Worm (Caenorhabditis elegans) whole organism, early embryonic: ENCODE measurements around the gene smg-8.

Experiments used
- B0310.2 ChIP-seq: sonication (generic microtip); optimal IDR thresholded peaks from 2 replicates; lab custom pipeline; 2016; ENCODE audit warnings: mild to moderate bottlenecking, missing genetic modification characterization, missing compliant biosample characterization
- F13C5.2 ChIP-seq: sonication (generic microtip); optimal IDR thresholded peaks from 2 replicates; lab custom pipeline; 2017; ENCODE audit warnings: mild to moderate bottlenecking, missing genetic modification characterization, inconsistent platforms, missing compliant biosample characterization
- aly-1 ChIP-seq: sonication (generic microtip); optimal IDR thresholded peaks from 2 replicates; lab custom pipeline; 2016; ENCODE audit warnings: missing genetic modification characterization, missing compliant biosample characterization
- ama-1 ChIP-seq: fragments of 150-350 bp; optimal IDR thresholded peaks from 2 replicates; lab custom pipeline; 2014
- ceh-13 ChIP-seq: fragments of 200-800 bp; sonication (Bioruptor generic); optimal IDR thresholded peaks from 2 replicates; lab custom pipeline; 2018; ENCODE audit warnings: mild to moderate bottlenecking, missing genetic modification characterization, missing compliant biosample characterization
- ceh-36 ChIP-seq: sonication (generic microtip); optimal IDR thresholded peaks from 2 replicates; lab custom pipeline; 2016; ENCODE audit warnings: missing genetic modification characterization, inconsistent platforms, missing compliant biosample characterization
- ets-7 ChIP-seq: sonication (generic microtip); optimal IDR thresholded peaks from 2 replicates; lab custom pipeline; 2016; ENCODE audit warnings: missing genotype, missing genetic modification characterization, missing compliant biosample characterization
- flt-1 ChIP-seq: fragments of 200-800 bp; sonication (Bioruptor generic); IDR thresholded peaks from 2 replicates; pipeline ENCODE4 v1.3.6; 2022; ENCODE audit warnings: missing genetic modification characterization, missing compliant biosample characterization
- hmbx-1 ChIP-seq: sonication (generic microtip); optimal IDR thresholded peaks from 2 replicates; lab custom pipeline; 2016; ENCODE audit warnings: mild to moderate bottlenecking, missing genetic modification characterization, missing compliant biosample characterization
- hmg-4 ChIP-seq: fragments of 200-800 bp; sonication (Bioruptor generic); optimal IDR thresholded peaks from 2 replicates; lab custom pipeline; 2018; ENCODE audit warnings: mild to moderate bottlenecking, missing genetic modification characterization, missing compliant biosample characterization
- hnd-1 ChIP-seq: sonication (generic microtip); optimal IDR thresholded peaks from 2 replicates; lab custom pipeline; 2016; ENCODE audit warnings: missing genetic modification characterization, missing compliant biosample characterization
- pes-1 ChIP-seq: fragments of 200-800 bp; sonication (Bioruptor generic); IDR thresholded peaks from 2 replicates; pipeline ENCODE4 v1.3.6; 2022; ENCODE audit warnings: missing genetic modification reagents, missing genetic modification characterization, missing compliant biosample characterization
- scrt-1 ChIP-seq: fragments of 200-800 bp; sonication (Bioruptor generic); IDR thresholded peaks from 2 replicates; pipeline ENCODE4 v1.3.6; 2022; ENCODE audit warnings: missing genetic modification characterization, missing compliant biosample characterization
- sea-1 ChIP-seq: fragments of 200-800 bp; sonication (Bioruptor generic); conservative IDR thresholded peaks from 2 replicates; pipeline ENCODE4 v1.3.6; 2022; ENCODE audit warnings: missing genetic modification characterization, missing compliant biosample characterization
- tbx-11 ChIP-seq: fragments of 200-800 bp; sonication (Bioruptor generic); IDR thresholded peaks from 2 replicates; pipeline ENCODE4 v1.3.6; 2022; ENCODE audit warnings: missing genetic modification characterization, missing compliant biosample characterization
- tbx-37 ChIP-seq: fragments of 200-800 bp; sonication (Bioruptor generic); conservative IDR thresholded peaks from 2 replicates; pipeline ENCODE4 v1.3.6; 2022; ENCODE audit warnings: missing genetic modification reagents, missing genetic modification characterization, missing compliant biosample characterization
- tra-4 ChIP-seq: sonication (generic microtip); optimal IDR thresholded peaks from 2 replicates; lab custom pipeline; 2017; ENCODE audit warnings: missing genetic modification characterization, missing compliant biosample characterization

Gene smg-8

DNA sequence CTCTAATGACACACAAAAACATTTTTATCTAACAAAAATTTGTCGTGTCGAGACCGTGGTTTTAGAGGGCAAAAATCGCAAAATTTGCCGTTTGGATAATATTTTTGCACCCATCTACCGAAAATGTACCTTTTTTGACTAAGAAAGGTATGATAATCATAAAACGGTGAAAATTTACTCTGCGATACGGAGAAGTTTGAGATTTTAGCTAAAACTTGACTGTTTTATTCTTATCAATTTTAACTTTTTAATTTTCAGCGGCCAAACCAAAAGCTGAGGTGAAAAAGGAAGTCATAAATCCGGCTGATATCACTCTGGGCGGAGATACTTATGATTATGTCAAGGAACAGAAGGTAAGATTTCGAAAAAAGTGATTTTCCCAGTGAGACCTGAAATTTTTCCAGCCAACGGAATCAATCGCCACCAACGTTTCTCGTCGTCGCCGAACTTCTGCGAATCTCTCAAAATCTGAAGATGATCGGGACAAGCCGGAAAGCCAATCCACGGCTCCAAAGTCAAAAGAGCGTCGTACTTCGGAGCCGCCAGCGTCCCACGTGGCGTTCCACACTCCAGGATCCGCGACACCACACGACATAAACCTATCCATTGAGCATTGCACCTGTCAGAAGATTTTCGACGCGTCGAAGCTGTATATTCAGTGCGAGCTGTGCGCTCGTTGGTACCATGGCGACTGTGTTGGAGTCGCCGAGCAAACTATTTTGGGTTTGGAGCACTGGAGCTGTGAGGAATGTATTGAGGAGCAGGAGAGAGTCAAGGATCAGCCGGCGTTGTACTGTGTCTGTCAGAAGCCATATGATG, 34.9 kb upstream of the smg-8 start:
- TF ChIP-seq tbx-37 (GFP tag; lab: Robert Waterston, UW) (no peak), scrt-1 (GFP tag; lab: Robert Waterston, UW) (no peak), tbx-11 (GFP tag; lab: Robert Waterston, UW) (no peak), hmbx-1 (tag; lab: Kevin White, UChicago) (no peak), ama-1 (lab: Kevin White, UChicago) (peak; percentile 83), sea-1 (GFP tag; lab: Robert Waterston, UW) (peak; percentile 36; the same call in 1 of the 2 replicates), ets-7 (tag; lab: Kevin White, UChicago) (no peak)

DNA sequence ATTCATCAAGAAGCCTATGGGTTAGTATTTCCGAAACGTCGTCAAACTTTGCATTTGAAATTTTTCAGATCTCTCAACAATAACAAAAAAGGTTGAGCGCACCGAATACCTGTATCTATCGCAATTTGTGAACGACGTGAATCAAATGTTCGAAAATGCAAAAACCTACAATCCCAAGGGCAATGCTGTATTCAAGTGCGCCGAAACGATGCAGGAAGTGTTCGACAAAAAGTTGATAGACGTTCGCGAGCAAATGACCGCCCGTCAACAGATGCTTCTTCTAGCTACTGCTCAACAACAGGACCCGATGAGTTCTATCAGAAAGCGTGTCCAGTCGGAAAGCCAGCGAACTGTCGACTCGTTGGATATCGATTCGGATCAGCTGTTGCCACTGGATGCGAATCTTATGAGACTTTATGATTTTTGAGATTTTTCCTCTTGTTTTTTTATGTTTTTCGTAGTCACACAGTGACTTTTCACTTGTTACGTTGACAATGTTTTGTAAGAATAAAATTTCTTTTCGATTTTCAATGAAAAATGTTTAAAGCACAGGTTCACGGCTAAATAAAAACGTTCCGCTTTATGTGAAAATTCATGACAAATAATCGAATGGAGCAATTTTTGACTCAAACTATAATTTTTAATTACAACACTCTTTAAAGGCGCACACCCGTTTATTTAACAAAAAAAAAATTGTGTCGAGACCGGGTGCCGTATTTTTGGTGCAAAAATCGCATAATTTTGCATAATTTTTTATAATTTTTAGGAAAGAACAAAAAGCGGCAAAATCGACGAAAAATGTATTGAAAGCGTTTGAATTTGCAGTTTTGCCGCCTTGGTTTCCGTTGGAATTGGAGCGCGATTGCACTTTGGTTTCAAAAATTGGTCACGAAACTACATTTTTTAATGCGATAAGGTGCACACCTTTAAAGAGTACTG, 33.6 kb upstream of the smg-8 start:
- no peak for TF ChIP-seq tra-4
- no peak for TF ChIP-seq F13C5.2 (tag; lab: Kevin White, UChicago)
- no peak for TF ChIP-seq aly-1
- TF ChIP-seq ets-7 (tag; lab: Kevin White, UChicago), result no peak
- TF ChIP-seq ceh-36 (tag; lab: Kevin White, UChicago), result peak; percentile 9
- no peak for TF ChIP-seq scrt-1 (GFP tag; lab: Robert Waterston, UW)
- TF ChIP-seq pes-1 (GFP tag; lab: Robert Waterston, UW), result peak; percentile 36; the same call in 1 of the 2 replicates
- peak; percentile 56 for TF ChIP-seq hnd-1 (tag; lab: Kevin White, UChicago)
- TF ChIP-seq tbx-37 (GFP tag; lab: Robert Waterston, UW), result no peak
- 0 out of 2 replicates have a peak, but pooled peaks have one; percentile 42 for TF ChIP-seq tbx-11 (GFP tag; lab: Robert Waterston, UW)
- TF ChIP-seq flt-1 (GFP tag; lab: Robert Waterston, UW), result peak; percentile 25; the same call in 1 of the 2 replicates
- TF ChIP-seq sea-1 (GFP tag; lab: Robert Waterston, UW), result peak; percentile 84
- peak; percentile 73 for TF ChIP-seq ama-1 (lab: Kevin White, UChicago)
- peak; percentile 36 for TF ChIP-seq B0310.2 (tag; lab: Kevin White, UChicago)

DNA sequence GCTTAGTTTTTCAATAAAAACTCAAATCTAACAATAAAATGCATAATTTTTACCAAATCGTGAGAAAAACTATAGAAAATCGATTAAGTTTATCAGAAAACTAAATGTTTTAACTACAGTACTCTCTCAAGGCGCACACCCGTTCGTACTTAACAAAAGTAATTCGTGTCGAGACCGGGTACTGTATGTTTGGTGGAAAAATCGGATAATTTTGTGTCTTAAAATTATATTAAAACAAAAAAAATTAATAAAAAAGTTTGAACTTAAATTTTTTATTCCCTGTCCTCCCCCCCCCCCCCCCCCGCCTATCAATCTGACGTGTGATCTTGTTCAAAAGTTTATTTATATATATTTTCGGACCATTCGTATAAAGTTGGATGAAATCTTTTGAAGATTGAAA, 32.9 kb upstream of the smg-8 start, which contains the start of gene F26H11.4:
TSS of gene F26H11.4 (plus strand) at position 301 of the 400 bp plus-strand sequence.
- TF ChIP-seq B0310.2 (tag; lab: Kevin White, UChicago), result no peak
- no peak for TF ChIP-seq flt-1 (GFP tag; lab: Robert Waterston, UW)
- no peak for TF ChIP-seq tbx-37 (GFP tag; lab: Robert Waterston, UW)
- TF ChIP-seq ets-7 (tag; lab: Kevin White, UChicago), result no peak
- TF ChIP-seq ceh-36 (tag; lab: Kevin White, UChicago), result no peak
- no peak for TF ChIP-seq hnd-1 (tag; lab: Kevin White, UChicago)
- no peak for TF ChIP-seq sea-1 (GFP tag; lab: Robert Waterston, UW)
- TF ChIP-seq aly-1, result no peak
- no peak for TF ChIP-seq tbx-11 (GFP tag; lab: Robert Waterston, UW)

DNA sequence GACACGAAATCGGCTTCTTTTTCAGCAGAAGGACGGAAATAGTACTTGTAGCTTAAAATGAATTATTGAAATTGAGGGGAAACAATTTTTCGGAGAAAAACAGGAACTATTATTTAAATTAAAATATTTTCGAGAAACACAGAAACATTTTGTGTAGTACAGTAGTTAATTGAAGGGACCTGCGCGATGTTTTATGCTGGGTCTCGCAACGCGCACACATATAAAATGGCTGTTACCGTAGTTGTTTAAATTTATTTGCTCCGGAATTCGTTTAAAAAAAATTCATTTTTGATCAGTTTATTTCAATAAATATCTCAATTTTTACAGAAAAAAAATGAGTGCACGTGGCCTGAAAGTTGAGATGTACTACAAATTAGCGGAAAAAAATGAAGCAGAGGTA, 30.4 kb upstream of the smg-8 start, which contains the start of gene dsb-2:
TSS of gene dsb-2 (plus strand) at position 328 of the 400 bp plus-strand sequence.
- TF ChIP-seq ceh-36 (tag; lab: Kevin White, UChicago) (no peak), tbx-37 (GFP tag; lab: Robert Waterston, UW) (no peak), ceh-13 (GFP tag; lab: Kevin White, UChicago) (no peak), flt-1 (GFP tag; lab: Robert Waterston, UW) (no peak), aly-1 (no peak), hmg-4 (no peak), pes-1 (GFP tag; lab: Robert Waterston, UW) (no peak), B0310.2 (tag; lab: Kevin White, UChicago) (no peak), F13C5.2 (tag; lab: Kevin White, UChicago) (no peak), hnd-1 (tag; lab: Kevin White, UChicago) (no peak), tra-4 (no peak), hmbx-1 (tag; lab: Kevin White, UChicago) (no peak), ets-7 (tag; lab: Kevin White, UChicago) (no peak), scrt-1 (GFP tag; lab: Robert Waterston, UW) (no peak), tbx-11 (GFP tag; lab: Robert Waterston, UW) (no peak), ama-1 (lab: Kevin White, UChicago) (no peak), sea-1 (GFP tag; lab: Robert Waterston, UW) (no peak)

DNA sequence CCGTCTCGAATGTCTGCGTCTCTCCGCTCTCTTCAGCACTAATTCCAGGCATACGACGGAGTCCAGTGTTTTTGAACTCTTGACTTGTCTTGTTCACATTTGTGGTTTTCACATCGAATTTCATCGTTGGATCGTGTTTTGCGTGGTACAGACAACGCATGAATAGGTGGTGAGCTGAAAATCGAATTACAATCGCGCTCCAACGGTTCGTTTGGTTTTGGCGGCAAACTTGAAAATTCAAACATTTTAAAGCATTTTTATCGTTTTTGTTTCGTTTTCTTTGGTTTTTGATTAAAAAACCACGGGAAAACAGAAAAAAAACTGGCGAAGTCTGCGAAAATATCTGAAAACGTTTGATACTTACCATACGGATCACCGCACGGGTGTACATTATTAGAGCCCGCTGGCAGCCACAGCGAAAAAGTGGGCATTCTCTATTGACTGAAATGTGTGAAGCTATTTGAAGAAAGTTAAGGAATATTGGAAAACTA, 28.1 kb upstream of the smg-8 start, which contains the start of gene exl-1:
TSS of gene exl-1 (minus strand) at position 441 of the 491 bp plus-strand sequence.
- TF ChIP-seq hmg-4 (no peak), ceh-13 (GFP tag; lab: Kevin White, UChicago) (no peak), hmbx-1 (tag; lab: Kevin White, UChicago) (no peak), sea-1 (GFP tag; lab: Robert Waterston, UW) (no peak), tbx-11 (GFP tag; lab: Robert Waterston, UW) (no peak), tra-4 (no peak), hnd-1 (tag; lab: Kevin White, UChicago) (no peak), aly-1 (no peak), ceh-36 (tag; lab: Kevin White, UChicago) (no peak)

DNA sequence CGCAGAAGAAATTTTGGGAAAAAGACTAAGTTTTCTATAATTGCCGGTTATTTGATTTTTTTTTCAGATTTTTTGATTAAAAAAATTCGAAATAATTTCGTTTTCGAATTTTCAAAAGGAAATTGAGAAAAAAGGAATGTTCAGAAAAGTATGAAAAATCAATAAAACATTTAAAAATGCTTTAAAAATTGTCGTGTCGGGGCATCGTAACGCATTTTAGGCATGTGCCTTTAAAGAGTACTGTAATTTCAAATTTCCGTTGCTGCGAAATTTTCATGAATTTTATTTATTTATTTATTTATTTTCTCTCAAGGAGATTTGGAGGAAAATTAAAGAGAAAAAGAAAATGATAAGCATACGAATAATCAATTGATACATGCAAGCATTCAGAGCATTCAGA, 27.5 kb upstream of the smg-8 start:
- TF ChIP-seq tra-4 (no peak), hnd-1 (tag; lab: Kevin White, UChicago) (no peak), tbx-37 (GFP tag; lab: Robert Waterston, UW) (no peak), pes-1 (GFP tag; lab: Robert Waterston, UW) (no peak), scrt-1 (GFP tag; lab: Robert Waterston, UW) (no peak), hmg-4 (no peak)
